Worm (Caenorhabditis elegans) whole organism, L4/young adult: ENCODE measurements around the gene T15B7.14.
A peak's percentile ranks its signal among the peaks of the same experiment; 100 is the strongest.

Source experiments
- W03F9.2 ChIP-seq: fragments of 150-350 bp; optimal IDR thresholded peaks from 2 replicates; lab custom pipeline; 2014; ENCODE audit warnings: missing biosample characterization, missing genetic modification characterization
- dao-5 ChIP-seq: sonication (generic microtip); optimal IDR thresholded peaks from 2 replicates; lab custom pipeline; 2016; ENCODE audit warnings: missing genotype, missing genetic modification characterization, moderate library complexity, missing compliant biosample characterization
- him-1 ChIP-seq: sonication (generic microtip); optimal IDR thresholded peaks from 2 replicates; lab custom pipeline; 2016; ENCODE audit warnings: missing genotype, missing genetic modification reagents, missing genetic modification characterization, missing compliant biosample characterization

T15B7.14 gene

ce11 chrV:6810091-6810490, 25.1 kb downstream of the T15B7.14 start:
- TF ChIP-seq dao-5 (no peak), him-1 (tag; lab: Kevin White, UChicago) (no peak), W03F9.2 (tag; lab: Kevin White, UChicago) (no peak)

ce11 chrV:6808962-6809361, 26.2 kb downstream of the T15B7.14 start, which contains the start of gene dmsr-16:
Gene dmsr-16 (minus strand): TSS chrV:6809062.
- TF ChIP-seq dao-5 (no peak), W03F9.2 (tag; lab: Kevin White, UChicago) (no peak), him-1 (tag; lab: Kevin White, UChicago) (no peak)

ce11 chrV:6806340-6806739, 28.8 kb downstream of the T15B7.14 start, which contains the start of gene dmsr-12:
Gene dmsr-12 (minus strand): TSS chrV:6806440.
- TF ChIP-seq dao-5 (no peak), him-1 (tag; lab: Kevin White, UChicago) (no peak), W03F9.2 (tag; lab: Kevin White, UChicago) (no peak)

ce11 chrV:6803992-6804391, 31.1 kb downstream of the T15B7.14 start, which contains the start of gene dmsr-11:
Gene dmsr-11 (minus strand): TSS chrV:6804092.
- TF ChIP-seq him-1 (tag; lab: Kevin White, UChicago) (no peak), W03F9.2 (tag; lab: Kevin White, UChicago) (no peak), dao-5 (no peak)

- TF ChIP-seq dao-5: no peak
- no peak for TF ChIP-seq W03F9.2 (tag; lab: Kevin White, UChicago)
- TF ChIP-seq him-1 (tag; lab: Kevin White, UChicago): no peak
Observed at ce11 chrV:6801850-6802249, 33.3 kb downstream of the T15B7.14 start, which contains the start of gene dmsr-10. Gene dmsr-10 (minus strand): TSS chrV:6801950.

ce11 chrV:6799564-6799963, 35.6 kb downstream of the T15B7.14 start, which contains the start of gene dmsr-9:
Gene dmsr-9 (minus strand): TSS chrV:6799664.
- TF ChIP-seq him-1 (tag; lab: Kevin White, UChicago) (no peak), W03F9.2 (tag; lab: Kevin White, UChicago) (no peak), dao-5 (no peak)

ce11 chrV:6796894-6797293, 38.2 kb downstream of the T15B7.14 start:
- TF ChIP-seq him-1 (tag; lab: Kevin White, UChicago) (no peak), dao-5 (no peak), W03F9.2 (tag; lab: Kevin White, UChicago) (no peak)

ce11 chrV:6796264-6796663, 38.9 kb downstream of the T15B7.14 start:
- TF ChIP-seq him-1 (tag; lab: Kevin White, UChicago): no peak
- TF ChIP-seq dao-5: no peak
- no peak for TF ChIP-seq W03F9.2 (tag; lab: Kevin White, UChicago)

- TF ChIP-seq W03F9.2 (tag; lab: Kevin White, UChicago) (no peak), dao-5 (no peak), him-1 (tag; lab: Kevin White, UChicago) (no peak)
Observed at ce11 chrV:6793744-6794239, 41.4 kb downstream of the T15B7.14 start, which contains the start of gene ZC404.1. Gene ZC404.1 (plus strand): TSS chrV:6794189.

- no peak for TF ChIP-seq dao-5
- TF ChIP-seq W03F9.2 (tag; lab: Kevin White, UChicago): no peak
- no peak for TF ChIP-seq him-1 (tag; lab: Kevin White, UChicago)
Observed at ce11 chrV:6792973-6793372, 42.2 kb downstream of the T15B7.14 start.

- no peak for TF ChIP-seq him-1 (tag; lab: Kevin White, UChicago)
- no peak for TF ChIP-seq dao-5
- no peak for TF ChIP-seq W03F9.2 (tag; lab: Kevin White, UChicago)
Observed at ce11 chrV:6792565-6792964, 42.6 kb downstream of the T15B7.14 start, which contains the start of gene gck-2. Gene gck-2 (minus strand): TSS chrV:6792665.

- TF ChIP-seq W03F9.2 (tag; lab: Kevin White, UChicago) (no peak), him-1 (tag; lab: Kevin White, UChicago) (no peak), dao-5 (no peak)
Observed at ce11 chrV:6787906-6788430, 47.2 kb downstream of the T15B7.14 start, which contains the start of gene ZC404.2. Gene ZC404.2 (plus strand): TSS chrV:6787952.

ce11 chrV:6784853-6785492, 50.2 kb downstream of the T15B7.14 start, which contains the start of the genes spn-4 and spe-39:
Gene spn-4 (minus strand): TSS chrV:6784903.
Gene spe-39 (plus strand): TSS chrV:6785451.
- TF ChIP-seq dao-5 (no peak), him-1 (tag; lab: Kevin White, UChicago) (peak; percentile 48), W03F9.2 (tag; lab: Kevin White, UChicago) (peak; percentile 75)

ce11 chrV:6783044-6783625, 52.0 kb downstream of the T15B7.14 start:
- no peak for TF ChIP-seq dao-5
- no peak for TF ChIP-seq him-1 (tag; lab: Kevin White, UChicago)
- TF ChIP-seq W03F9.2 (tag; lab: Kevin White, UChicago): no peak
